Worm (Caenorhabditis elegans) whole organism, L2 larva: Measurements from ENCODE around the gene C04H4.1.

Experiments
- C34F6.9 ChIP-seq: fragments of 150-350 bp; optimal IDR thresholded peaks from 2 replicates; lab custom pipeline; 2014; ENCODE audit warnings: missing biosample characterization, missing genetic modification characterization
- F13H6.1 ChIP-seq: sonication (generic microtip); optimal IDR thresholded peaks from 2 replicates; lab custom pipeline; 2016; ENCODE audit warnings: missing genetic modification characterization, missing compliant biosample characterization
- R02D3.7 ChIP-seq: fragments of 150-350 bp; optimal IDR thresholded peaks from 2 replicates; lab custom pipeline; 2014; ENCODE audit warnings: missing biosample characterization, missing genetic modification characterization
- alr-1 ChIP-seq: fragments of 150-350 bp; optimal IDR thresholded peaks from 2 replicates; lab custom pipeline; 2014; ENCODE audit warnings: missing biosample characterization, missing genetic modification characterization
- ceh-82 ChIP-seq: fragments of 150-350 bp; optimal IDR thresholded peaks from 2 replicates; lab custom pipeline; 2014; ENCODE audit warnings: missing biosample characterization, missing genetic modification characterization
- dmd-4 ChIP-seq: sonication (generic microtip); optimal IDR thresholded peaks from 2 replicates; lab custom pipeline; 2017; ENCODE audit warnings: missing biosample characterization, missing genetic modification characterization
- egl-27 ChIP-seq: sonication (generic microtip); optimal IDR thresholded peaks from 3 replicates; lab custom pipeline; 2017; ENCODE audit warnings: missing biosample characterization, missing genetic modification reagents, missing genetic modification characterization
- nhr-11 ChIP-seq: fragments of 150-350 bp; optimal IDR thresholded peaks from 2 replicates; lab custom pipeline; 2014; ENCODE audit warnings: missing biosample characterization, missing genetic modification characterization
- nhr-12 ChIP-seq: fragments of 150-350 bp; optimal IDR thresholded peaks from 2 replicates; lab custom pipeline; 2014; ENCODE audit warnings: missing biosample characterization, missing genetic modification characterization
- nhr-25 ChIP-seq: fragments of 150-350 bp; sonication (generic microtip); optimal IDR thresholded peaks from 3 replicates; lab custom pipeline; 2014; ENCODE audit warnings: missing biosample characterization, missing genetic modification characterization
- snpc-4 ChIP-seq: fragments of 150-350 bp; optimal IDR thresholded peaks from 2 replicates; lab custom pipeline; 2014; ENCODE audit warnings: missing biosample characterization, missing genetic modification characterization
- zag-1 ChIP-seq: fragments of 150-350 bp; optimal IDR thresholded peaks from 2 replicates; lab custom pipeline; 2014; ENCODE audit warnings: missing biosample characterization, missing genetic modification characterization
- ztf-11 ChIP-seq: sonication (generic microtip); optimal IDR thresholded peaks from 2 replicates; lab custom pipeline; 2017; ENCODE audit warnings: missing biosample characterization, missing genetic modification characterization

DNA sequence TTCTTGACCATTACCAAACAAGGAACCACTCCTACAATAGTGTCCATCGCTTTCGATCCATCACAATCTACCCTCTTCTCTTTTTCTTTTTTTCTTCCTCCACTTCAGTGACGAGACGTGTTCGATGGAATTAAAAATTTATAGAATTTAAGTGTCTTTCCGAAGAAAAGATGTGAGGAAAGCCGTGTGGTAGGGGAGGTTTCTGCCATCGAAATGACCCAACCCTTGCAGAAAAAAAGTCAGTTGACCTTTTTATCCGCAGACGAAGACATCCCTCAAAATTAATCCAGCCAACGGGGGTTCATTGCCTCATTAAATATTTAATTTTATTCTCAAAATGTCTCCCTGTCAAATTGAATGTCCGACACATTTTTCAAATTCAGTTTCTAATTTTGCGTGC lies 3.1 kb upstream of the C04H4.1 start:
- TF ChIP-seq dmd-4 (tag; lab: Kevin White, UChicago) = no peak
- TF ChIP-seq nhr-12 (tag; lab: Kevin White, UChicago) = no peak
- no peak for TF ChIP-seq egl-27 (tag; lab: Kevin White, UChicago)
- TF ChIP-seq C34F6.9 (tag; lab: Kevin White, UChicago) = no peak
- no peak for TF ChIP-seq R02D3.7 (tag; lab: Kevin White, UChicago)
- TF ChIP-seq alr-1 (tag; lab: Kevin White, UChicago) = no peak
- TF ChIP-seq ceh-82 = no peak
- TF ChIP-seq F13H6.1 (tag; lab: Kevin White, UChicago) = no peak
- TF ChIP-seq nhr-25 (tag; lab: Kevin White, UChicago) = no peak
- TF ChIP-seq ztf-11 (tag; lab: Kevin White, UChicago) = no peak
- no peak for TF ChIP-seq zag-1 (tag; lab: Kevin White, UChicago)
- TF ChIP-seq snpc-4 = no peak
- TF ChIP-seq nhr-11 (tag; lab: Kevin White, UChicago) = no peak
